Fruit fly (Drosophila melanogaster): Measurements from ENCODE around the gene CG12111.
A peak's percentile ranks its signal among the peaks of the same experiment; 100 is the strongest.

Gene CG12111

dm6 chrX:8522504-8522903 is 48.2 kb downstream of the CG12111 start:
- TF ChIP-seq trem (tag; optimal IDR thresholded peaks at IDR 0.05): no peak
- TF ChIP-seq sqz (GFP tag; optimal IDR thresholded peaks at IDR 0.05): peak; percentile 79
- TF ChIP-seq z (GFP tag; IDR thresholded peaks at IDR 0.05): peak; percentile 58; the same call in 1 of the 3 replicates

- TF ChIP-seq Drgx (GFP tag; IDR thresholded peaks at IDR 0.05) (peak; percentile 55), chif (GFP tag; optimal IDR thresholded peaks at IDR 0.05) (no peak), gem (tag; optimal IDR thresholded peaks at IDR 0.05) (peak; percentile 5), row (GFP tag; IDR thresholded peaks at IDR 0.05) (0 out of 3 replicates have a peak, but pooled peaks have one; percentile 17)
Observed at dm6 chrX:8521492-8521891, 49.3 kb downstream of the CG12111 start.

DNA sequence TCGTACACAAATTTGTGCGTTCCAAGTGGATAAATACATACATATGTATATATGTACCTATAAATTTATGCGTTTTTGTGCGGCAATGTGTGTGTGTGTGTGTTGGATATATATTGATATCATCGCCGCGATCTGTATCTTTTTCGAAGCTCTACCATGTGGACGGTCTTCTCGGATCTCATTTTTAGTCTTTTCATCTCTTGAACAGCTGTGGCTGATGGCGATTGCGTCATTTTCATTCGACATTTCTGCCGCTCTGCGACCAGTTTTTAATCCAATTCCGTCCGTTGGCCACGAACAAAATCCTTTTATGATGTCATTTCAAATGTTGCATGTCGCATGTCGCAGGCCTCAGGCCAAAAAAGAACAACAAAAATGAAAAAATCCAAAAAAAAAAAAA is 50.2 kb downstream of the CG12111 start:
- no peak for TF ChIP-seq Myb (GFP tag; optimal IDR thresholded peaks at IDR 0.05)
- no peak for TF ChIP-seq Kr (GFP tag; optimal IDR thresholded peaks at IDR 0.05)
- TF ChIP-seq psq (GFP tag; optimal IDR thresholded peaks at IDR 0.05): no peak
- no peak for TF ChIP-seq Hr39 (optimal IDR thresholded peaks at IDR 0.05)
- TF ChIP-seq CG9932 (GFP tag; IDR thresholded peaks at IDR 0.05): no peak
- no peak for TF ChIP-seq CG2889 (GFP tag; IDR thresholded peaks at IDR 0.05)
- no peak for TF ChIP-seq CG7372 (GFP tag; IDR thresholded peaks at IDR 0.05)
- peak; percentile 61 for TF ChIP-seq sens (GFP tag)
- TF ChIP-seq dysf (GFP tag; IDR thresholded peaks at IDR 0.05): no peak
- TF ChIP-seq Ada2b (GFP tag; IDR thresholded peaks at IDR 0.05): no peak
- TF ChIP-seq dmrt11E (tag; optimal IDR thresholded peaks at IDR 0.05): no peak
- no peak for TF ChIP-seq Lhr (GFP tag; optimal IDR thresholded peaks at IDR 0.05)
- no peak for TF ChIP-seq NfI (GFP tag; optimal IDR thresholded peaks at IDR 0.05)
- peak in 1 of 2 experiments; percentile 83 for TF ChIP-seq Pdp1 (GFP tag; optimal IDR thresholded peaks at IDR 0.05)
- TF ChIP-seq abd-A (tag; optimal IDR thresholded peaks at IDR 0.05): peak; percentile 3
- no peak for TF ChIP-seq org-1 (GFP tag; optimal IDR thresholded peaks at IDR 0.05)
- peak; percentile 34 for TF ChIP-seq cg (GFP tag; optimal IDR thresholded peaks at IDR 0.05)
- TF ChIP-seq grn (GFP tag; optimal IDR thresholded peaks at IDR 0.05): peak; percentile 27
- peak; percentile 35 for TF ChIP-seq CG12769 (tag; optimal IDR thresholded peaks at IDR 0.05)
- TF ChIP-seq CG2129 (GFP tag; IDR thresholded peaks at IDR 0.05; ENCODE audit: partially characterized antibody): no peak
- TF ChIP-seq lilli (GFP tag; optimal IDR thresholded peaks at IDR 0.05): no peak
- no peak for TF ChIP-seq Deaf1 (tag; optimal IDR thresholded peaks at IDR 0.05)
- no peak for TF ChIP-seq CrebB (tag; optimal IDR thresholded peaks at IDR 0.05)
- peak; percentile 31 for TF ChIP-seq Med (GFP tag)
- TF ChIP-seq Tbp (GFP tag; optimal IDR thresholded peaks at IDR 0.05): no peak
- no peak for TF ChIP-seq CG7928 (GFP tag; optimal IDR thresholded peaks at IDR 0.05)
- 0 out of 2 replicates have a peak, but pooled peaks have one; percentile 32 for TF ChIP-seq chm (GFP tag; IDR thresholded peaks at IDR 0.05)
- peak; percentile 14 for TF ChIP-seq CG10543 (GFP tag; optimal IDR thresholded peaks at IDR 0.05)
- TF ChIP-seq sna (GFP tag; IDR thresholded peaks at IDR 0.05; ENCODE audit: partially characterized antibody): no peak
- TF ChIP-seq pum (GFP tag; optimal IDR thresholded peaks at IDR 0.05): no peak
- TF ChIP-seq nau (GFP tag; optimal IDR thresholded peaks at IDR 0.05): peak; percentile 4
- TF ChIP-seq tx (GFP tag; optimal IDR thresholded peaks at IDR 0.05): no peak
- TF ChIP-seq crp (GFP tag; optimal IDR thresholded peaks at IDR 0.05): peak in 1 of 2 experiments; percentile 3
- TF ChIP-seq CG12659 (GFP tag; optimal IDR thresholded peaks at IDR 0.05): no peak
- TF ChIP-seq danr (GFP tag; IDR thresholded peaks at IDR 0.05): no peak
- no peak for TF ChIP-seq Lim3 (GFP tag; IDR thresholded peaks at IDR 0.05)
- TF ChIP-seq sim (GFP tag; IDR thresholded peaks at IDR 0.05): no peak
- no peak for TF ChIP-seq bab2 (GFP tag; optimal IDR thresholded peaks at IDR 0.05)
- TF ChIP-seq CG15073 (GFP tag; optimal IDR thresholded peaks at IDR 0.05): no peak
- TF ChIP-seq Mes4 (GFP tag; optimal IDR thresholded peaks at IDR 0.05): no peak
- TF ChIP-seq ap (GFP tag; IDR thresholded peaks at IDR 0.05): no peak
- no peak for TF ChIP-seq bbx (GFP tag; IDR thresholded peaks at IDR 0.05; ENCODE audit: partially characterized antibody)

Data from whole organism, embryonic.